Worm (Caenorhabditis elegans): ENCODE measurements around the gene wars-1.

wars-1 gene

DNA sequence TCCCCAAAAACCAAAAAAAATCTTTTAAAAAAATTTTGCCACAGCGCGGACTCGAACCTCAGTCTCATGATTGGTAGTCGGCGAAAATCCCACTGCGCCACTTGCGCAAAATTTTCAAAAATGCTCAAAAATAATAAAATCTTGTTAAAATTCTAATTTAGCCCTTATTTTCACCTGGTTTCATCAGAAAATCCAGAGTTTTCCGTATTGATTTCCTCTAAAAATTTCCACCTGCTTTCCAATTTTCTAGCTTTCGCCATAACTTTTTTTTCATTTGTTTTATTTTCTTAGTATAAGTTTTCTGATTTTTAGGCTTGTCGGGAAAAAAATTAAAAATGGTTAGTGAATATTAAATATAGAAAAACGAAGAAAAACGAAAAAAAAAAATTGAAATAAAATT lies 31.6 kb downstream of the wars-1 start:
- no peak for TF ChIP-seq hlh-8 (tag; optimal IDR thresholded peaks at IDR 0.05)
- peak; percentile 2 for TF ChIP-seq pha-2 (tag; optimal IDR thresholded peaks at IDR 0.05)
- TF ChIP-seq C08G9.2 (tag; optimal IDR thresholded peaks at IDR 0.05): no peak
- TF ChIP-seq K09A11.1 (tag; optimal IDR thresholded peaks at IDR 0.05; ENCODE audit: insufficient read depth): no peak

DNA sequence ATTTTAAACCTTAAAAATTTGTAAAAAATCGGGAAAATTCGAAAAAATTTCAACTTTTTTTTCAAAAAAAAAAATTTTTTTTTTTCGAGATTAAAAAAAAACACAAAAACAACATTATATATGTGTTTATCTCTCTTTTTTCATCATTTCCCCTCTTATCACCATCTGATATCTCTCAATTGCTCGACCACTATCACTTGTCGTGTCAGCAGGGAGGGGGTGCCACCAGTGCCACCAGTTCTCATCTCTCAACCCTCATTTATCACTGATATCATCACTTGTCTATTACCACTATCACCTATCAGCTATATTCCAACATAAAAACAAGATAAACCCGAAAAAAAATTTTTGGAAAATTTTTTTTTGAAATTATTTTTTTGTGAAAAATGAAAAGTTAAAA lies 32.6 kb downstream of the wars-1 start:
- TF ChIP-seq sox-4 (tag; optimal IDR thresholded peaks at IDR 0.05) (no peak), elt-2 (tag; optimal IDR thresholded peaks at IDR 0.05) (peak; percentile 97), pat-9 (tag; optimal IDR thresholded peaks at IDR 0.05) (no peak), C08G9.2 (tag; optimal IDR thresholded peaks at IDR 0.05) (no peak), unc-3 (GFP tag; conservative IDR thresholded peaks at IDR 0.05) (no peak), unc-3 (tag; optimal IDR thresholded peaks at IDR 0.05) (no peak)

DNA sequence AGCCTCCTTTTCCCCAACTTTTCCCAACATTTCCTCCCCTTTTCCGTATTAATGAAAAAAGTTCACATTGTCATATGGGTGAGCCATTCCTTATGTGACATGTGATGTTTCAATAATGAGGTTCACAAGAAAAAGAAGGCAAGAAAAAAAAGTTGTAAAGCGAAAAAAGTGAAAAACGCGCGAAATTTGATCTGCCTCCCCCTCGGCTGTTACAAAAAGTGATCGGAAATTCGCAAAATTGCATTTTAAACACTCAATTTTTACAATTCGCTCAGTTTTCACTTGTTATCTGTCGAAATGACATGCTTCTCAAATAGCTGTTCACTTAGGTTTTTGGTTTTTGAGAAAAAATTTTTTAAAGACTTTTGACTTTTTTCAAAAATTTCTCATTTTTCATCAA lies 37.5 kb downstream of the wars-1 start:
- TF ChIP-seq lim-6 (tag; optimal IDR thresholded peaks at IDR 0.05): no peak
- peak; percentile 46 for TF ChIP-seq unc-42 (tag; optimal IDR thresholded peaks at IDR 0.05)
- TF ChIP-seq ets-4 (tag; optimal IDR thresholded peaks at IDR 0.05): no peak
- TF ChIP-seq tbx-2 (tag; optimal IDR thresholded peaks at IDR 0.05): no peak
- TF ChIP-seq odd-2 (tag; optimal IDR thresholded peaks at IDR 0.05): no peak
- TF ChIP-seq ceh-34 (tag; optimal IDR thresholded peaks at IDR 0.05): no peak

DNA sequence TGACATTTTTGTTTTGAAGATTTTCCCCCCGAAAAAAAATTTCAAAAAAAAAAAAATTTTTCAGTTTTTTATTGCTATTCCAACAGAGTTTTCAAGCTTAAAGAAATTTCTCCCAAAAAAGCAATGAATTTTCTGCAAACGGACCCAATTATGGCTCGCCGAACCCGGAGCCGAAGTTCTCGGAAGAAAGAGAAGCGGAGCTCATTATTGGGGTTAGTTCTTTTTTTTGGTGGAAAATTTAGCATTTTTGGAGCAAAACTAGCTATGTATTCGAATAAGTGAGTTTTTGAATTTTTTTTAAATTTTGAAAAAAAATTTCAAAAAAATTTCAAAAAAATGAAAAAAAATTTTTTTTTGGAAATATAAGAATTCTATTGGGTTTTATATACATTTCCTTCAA lies 39.4 kb downstream of the wars-1 start, which contains the start of gene ncs-5:
Gene ncs-5, plus strand, starts transcription at position 124 of the 400 bp plus-strand sequence.
- no peak for TF ChIP-seq ceh-19 (GFP tag; optimal IDR thresholded peaks at IDR 0.05)
- TF ChIP-seq fax-1 (tag; optimal IDR thresholded peaks at IDR 0.05): no peak
- no peak for TF ChIP-seq ceh-30 (tag; optimal IDR thresholded peaks at IDR 0.05)
- TF ChIP-seq lim-6 (tag; optimal IDR thresholded peaks at IDR 0.05): no peak
- no peak for TF ChIP-seq T23F11.4 (GFP tag; optimal IDR thresholded peaks at IDR 0.05)
- TF ChIP-seq ttx-3 (tag; optimal IDR thresholded peaks at IDR 0.05): no peak
- no peak for TF ChIP-seq hlh-13 (GFP tag; optimal IDR thresholded peaks at IDR 0.05)
- no peak for TF ChIP-seq ceh-34 (tag; optimal IDR thresholded peaks at IDR 0.05)
- no peak for TF ChIP-seq dve-1 (tag; optimal IDR thresholded peaks at IDR 0.05)
- TF ChIP-seq hlh-8 (tag; optimal IDR thresholded peaks at IDR 0.05): no peak
- no peak for TF ChIP-seq npax-4 (tag; optimal IDR thresholded peaks at IDR 0.05)
- no peak for TF ChIP-seq rnt-1 (tag; optimal IDR thresholded peaks at IDR 0.05)
- TF ChIP-seq zip-5 (tag; optimal IDR thresholded peaks at IDR 0.05): no peak
- no peak for TF ChIP-seq unc-3 (GFP tag; conservative IDR thresholded peaks at IDR 0.05)
- no peak for TF ChIP-seq unc-3 (tag; optimal IDR thresholded peaks at IDR 0.05)
- no peak for TF ChIP-seq Y22D7AL.16 (tag; optimal IDR thresholded peaks at IDR 0.05)
- no peak for TF ChIP-seq ahr-1 (tag; optimal IDR thresholded peaks at IDR 0.05)
- TF ChIP-seq ceh-31 (tag; optimal IDR thresholded peaks at IDR 0.05): no peak
- TF ChIP-seq tbx-7 (tag; optimal IDR thresholded peaks at IDR 0.05): no peak
- no peak for TF ChIP-seq unc-55 (GFP tag; optimal IDR thresholded peaks at IDR 0.05)

DNA sequence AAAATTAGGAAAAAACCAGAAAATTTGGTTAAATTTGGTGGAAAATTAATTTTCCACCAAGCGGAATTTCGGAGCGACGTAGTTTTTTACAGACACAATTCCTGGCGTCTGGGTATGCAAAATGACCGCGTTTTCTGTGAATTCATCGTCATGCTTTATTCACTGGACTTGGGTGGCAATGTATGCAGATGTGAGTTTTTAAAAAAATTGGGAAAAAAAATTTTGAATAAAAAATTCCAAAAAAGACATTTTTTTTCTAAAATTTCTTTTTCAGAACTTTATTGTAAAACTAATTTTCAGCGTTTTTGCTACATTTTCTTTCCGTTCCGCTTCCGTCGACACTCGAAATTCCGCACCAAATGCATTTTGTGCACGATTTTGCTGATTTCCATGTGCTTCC lies 47.7 kb downstream of the wars-1 start, which contains the start of gene C54E10.7:
Gene C54E10.7, plus strand, starts transcription at position 301 of the 400 bp plus-strand sequence.
- TF ChIP-seq ceh-45 (GFP tag; IDR thresholded peaks at IDR 0.05): no peak
- no peak for TF ChIP-seq eyg-1 (tag; optimal IDR thresholded peaks at IDR 0.05)
- no peak for TF ChIP-seq pha-4 (tag; optimal IDR thresholded peaks at IDR 0.05)
- TF ChIP-seq sox-2 (GFP tag; IDR thresholded peaks at IDR 0.05): no peak
- no peak for TF ChIP-seq ref-2 (tag; optimal IDR thresholded peaks at IDR 0.05)
- TF ChIP-seq ztf-16 (tag; optimal IDR thresholded peaks at IDR 0.05): no peak
- TF ChIP-seq fax-1 (tag; optimal IDR thresholded peaks at IDR 0.05): no peak
- no peak for TF ChIP-seq ceh-18 (tag; optimal IDR thresholded peaks at IDR 0.05)
